Worm (Caenorhabditis elegans): ENCODE measurements around the gene C49C8.5.
A peak's percentile ranks its signal among the peaks of the same experiment; 100 is the strongest.

The C49C8.5 gene

DNA sequence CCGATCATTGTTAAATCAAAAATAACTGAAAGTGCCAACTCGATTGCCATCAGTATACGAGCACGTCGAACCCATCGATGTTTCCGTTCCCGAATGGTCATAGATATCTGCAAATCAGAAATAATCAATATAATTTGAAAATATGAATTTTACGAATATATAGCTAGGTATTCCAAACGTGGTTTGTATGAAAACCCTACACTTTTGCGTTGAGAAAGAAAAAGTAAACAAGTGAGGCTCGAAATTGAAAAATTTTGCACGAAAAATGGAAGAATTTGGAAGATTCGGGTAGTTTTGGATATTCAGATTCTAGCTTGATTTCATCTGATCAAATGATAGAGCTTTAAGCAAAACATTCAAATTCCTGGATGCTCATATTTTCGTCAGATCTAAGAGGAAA, 14.7 kb downstream of the C49C8.5 start, which contains the start of gene F42A9.9:
TSS of gene F42A9.9 (minus strand) at position 101 of the 400 bp plus-strand sequence.
- TF ChIP-seq madf-5 (GFP tag; IDR thresholded peaks at IDR 0.05) (no peak), ceh-62 (tag; optimal IDR thresholded peaks at IDR 0.05) (no peak), hlh-30 (tag; optimal IDR thresholded peaks at IDR 0.05; ENCODE audit: insufficient read depth) (no peak), aha-1 (tag) (no peak), lin-13 (GFP tag; optimal IDR thresholded peaks at IDR 0.05) (no peak), daf-16 (GFP tag; optimal IDR thresholded peaks at IDR 0.05) (no peak), daf-16 (tag; optimal IDR thresholded peaks at IDR 0.05) (no peak), mdl-1 (tag; optimal IDR thresholded peaks at IDR 0.05) (no peak), madf-9 (GFP tag; conservative IDR thresholded peaks at IDR 0.05) (no peak), skn-1 (tag; optimal IDR thresholded peaks at IDR 0.05) (no peak), lin-38 (GFP tag; IDR thresholded peaks at IDR 0.05) (no peak)

DNA sequence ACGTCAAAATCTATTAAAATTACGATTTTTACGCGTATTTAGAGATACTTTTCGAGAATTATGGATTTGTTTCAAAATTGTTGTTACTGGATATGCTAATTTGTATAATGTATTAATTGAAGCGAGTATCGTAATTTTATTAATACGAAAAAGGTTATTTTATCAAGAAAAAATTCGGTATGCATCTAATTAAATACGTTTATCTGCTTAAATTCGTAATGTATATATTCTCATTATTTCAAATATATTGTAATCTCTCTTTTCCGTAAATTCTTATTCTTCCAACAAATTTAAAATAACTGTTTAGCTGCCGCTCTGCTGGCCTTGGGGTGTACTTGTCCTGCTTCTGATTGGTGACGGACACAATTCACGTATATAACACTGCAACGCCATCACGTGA, 22.4 kb downstream of the C49C8.5 start, which contains the start of gene dgk-4:
TSS of gene dgk-4 (plus strand) at position 301 of the 400 bp plus-strand sequence.
- no peak for TF ChIP-seq D1046.2 (GFP tag; IDR thresholded peaks at IDR 0.05)
- no peak for TF ChIP-seq ztf-11 (tag; optimal IDR thresholded peaks at IDR 0.05)
- no peak for TF ChIP-seq zag-1 (tag; optimal IDR thresholded peaks at IDR 0.05)
- no peak for TF ChIP-seq php-3 (GFP tag; IDR thresholded peaks at IDR 0.05)
- TF ChIP-seq attf-4 (tag; optimal IDR thresholded peaks at IDR 0.05) = no peak
- TF ChIP-seq zip-11 (GFP tag; IDR thresholded peaks at IDR 0.05) = no peak
- no peak for TF ChIP-seq daf-16 (GFP tag; optimal IDR thresholded peaks at IDR 0.05)
- TF ChIP-seq daf-16 (tag; optimal IDR thresholded peaks at IDR 0.05) = no peak
- TF ChIP-seq dmd-6 (GFP tag; IDR thresholded peaks at IDR 0.05) = no peak
- TF ChIP-seq pha-4 (GFP tag; IDR thresholded peaks at IDR 0.05) = no peak
- no peak for TF ChIP-seq pha-4 (tag; optimal IDR thresholded peaks at IDR 0.05)
- TF ChIP-seq ama-1 (optimal IDR thresholded peaks at IDR 0.05) = no peak
- no peak for TF ChIP-seq ZK337.2 (GFP tag; IDR thresholded peaks at IDR 0.05)
- TF ChIP-seq spr-3 (GFP tag; optimal IDR thresholded peaks at IDR 0.05) = no peak
- no peak for TF ChIP-seq mxl-3 (GFP tag; optimal IDR thresholded peaks at IDR 0.05)
- TF ChIP-seq unc-39 (tag; optimal IDR thresholded peaks at IDR 0.05) = no peak

DNA sequence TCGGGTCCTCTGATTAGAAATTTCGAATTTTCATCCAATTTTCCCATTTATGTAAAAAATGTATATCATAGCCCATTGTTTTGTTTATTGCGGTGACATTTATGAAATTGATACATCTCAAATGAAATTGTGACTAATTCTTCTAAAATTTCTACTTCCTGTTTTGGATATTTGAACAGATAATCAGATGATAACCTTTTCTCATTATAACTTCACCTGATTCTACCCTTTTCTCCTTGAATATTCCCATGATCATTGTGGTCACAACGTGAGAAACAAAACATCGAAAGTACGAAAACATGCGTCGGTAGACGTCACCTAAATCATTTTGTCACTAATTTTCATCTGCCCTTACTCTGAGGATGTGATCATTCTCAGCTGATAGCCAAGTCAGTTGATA, 23.2 kb downstream of the C49C8.5 start:
- TF ChIP-seq hlh-30 (tag; optimal IDR thresholded peaks at IDR 0.05; ENCODE audit: insufficient read depth) (peak; percentile 29), F44E2.7 (GFP tag; IDR thresholded peaks at IDR 0.05) (no peak), T20F7.1 (GFP tag; optimal IDR thresholded peaks at IDR 0.05) (no peak)

DNA sequence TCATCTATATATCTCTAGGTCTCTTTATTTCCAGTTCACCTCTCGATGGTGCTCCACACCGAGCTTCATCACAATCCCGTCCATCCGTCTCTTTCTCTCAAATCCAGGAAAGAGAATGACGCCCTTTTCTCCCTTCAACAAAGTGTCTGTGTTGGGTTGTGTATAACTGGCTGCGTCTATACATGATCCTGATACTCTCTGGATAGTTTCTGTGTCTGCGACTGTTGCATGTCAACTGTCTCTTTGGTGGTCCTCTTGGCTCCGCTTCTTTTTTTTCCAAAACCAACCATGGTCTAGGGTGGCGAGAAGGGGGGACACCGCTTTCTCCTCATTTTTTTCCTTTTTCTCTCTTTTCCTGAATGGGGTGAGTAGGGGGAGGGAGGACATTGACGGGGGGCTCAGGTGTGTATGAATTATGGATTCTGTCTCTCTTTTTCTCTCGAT, 23.8 kb downstream of the C49C8.5 start:
- TF ChIP-seq mep-1 (tag; optimal IDR thresholded peaks at IDR 0.05) = peak; percentile 57
- TF ChIP-seq attf-4 (tag; optimal IDR thresholded peaks at IDR 0.05) = no peak
- peak; percentile 33 for TF ChIP-seq hlh-30 (tag; optimal IDR thresholded peaks at IDR 0.05; ENCODE audit: insufficient read depth)
- TF ChIP-seq mxl-3 (GFP tag; optimal IDR thresholded peaks at IDR 0.05) = no peak
- peak; percentile 29 to 50 for TF ChIP-seq lsy-2 (tag; optimal IDR thresholded peaks at IDR 0.05)
- peak; percentile 37 for TF ChIP-seq nhr-11 (tag; optimal IDR thresholded peaks at IDR 0.05)
- TF ChIP-seq lin-15B (tag; optimal IDR thresholded peaks at IDR 0.05) = no peak
- TF ChIP-seq unc-62 (GFP tag; optimal IDR thresholded peaks at IDR 0.05 in 1 of 2) = peak in 1 of 2 experiments; percentile 96
- TF ChIP-seq unc-62 (tag; optimal IDR thresholded peaks at IDR 0.05) = no peak
- peak; percentile 7 for TF ChIP-seq fkh-10 (GFP tag; optimal IDR thresholded peaks at IDR 0.05)
- peak; percentile 51 for TF ChIP-seq hlh-11 (tag; optimal IDR thresholded peaks at IDR 0.05)
- peak; percentile 95 for TF ChIP-seq aha-1 (tag)
- no peak for TF ChIP-seq skn-1 (tag; optimal IDR thresholded peaks at IDR 0.05)
- TF ChIP-seq rbr-2 (tag; optimal IDR thresholded peaks at IDR 0.05) = peak; percentile 50
- TF ChIP-seq mes-2 (tag; optimal IDR thresholded peaks at IDR 0.05; ENCODE audit: poor library complexity, severe bottlenecking) = peak; percentile 14
- peak; percentile 55; the same call in 1 of the 2 replicates for TF ChIP-seq ctbp-1 (GFP tag; IDR thresholded peaks at IDR 0.05)
- TF ChIP-seq set-16 (GFP tag; IDR thresholded peaks at IDR 0.05) = peak; percentile 37; the same call in 1 of the 2 replicates
- no peak for TF ChIP-seq dmd-8 (GFP tag; IDR thresholded peaks at IDR 0.05)
- TF ChIP-seq hmg-1.1 (GFP tag; IDR thresholded peaks at IDR 0.05) = peak; percentile 68
- no peak for TF ChIP-seq F44E2.7 (GFP tag; IDR thresholded peaks at IDR 0.05)
- no peak for TF ChIP-seq F10B5.3 (tag; optimal IDR thresholded peaks at IDR 0.05)
